ENCODE assay signal across 4 fruit fly cellular contexts in the genomic region with DNA sequence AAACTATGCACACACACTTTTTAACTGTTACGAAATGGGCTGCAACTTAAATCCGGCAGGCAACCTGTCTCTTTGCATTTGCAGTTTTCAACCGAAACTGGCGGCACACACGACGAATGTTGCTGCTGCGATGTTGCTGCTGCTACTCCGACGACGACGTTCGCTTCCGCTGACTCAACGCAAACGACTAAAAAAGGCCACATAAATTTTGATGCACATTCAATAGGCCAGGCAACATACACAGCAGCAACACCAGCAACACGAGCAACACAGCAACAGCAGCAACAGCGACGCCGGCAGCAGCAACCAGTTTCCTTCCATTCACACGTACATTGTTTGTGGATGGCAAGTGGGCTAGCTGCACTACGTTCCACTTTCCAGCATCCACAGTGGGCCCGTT.
TF ChIP-seq lines count a peak whose summit lies in the region.

A gene (minus strand): TSS at position 192 of the 400 bp plus-strand sequence.

- no peak for TF ChIP-seq CTCF in whole organism, embryonic (GFP tag; optimal IDR thresholded peaks at IDR 0.05; lab: Kevin White, UChicago)

TF ChIP-seq in whole organism, embryonic, 481 proteins besides CTCF, POLR2A, EP300 and RAD21 (continues in another document):
- no peak for TF ChIP-seq row (GFP tag; IDR thresholded peaks at IDR 0.05; lab: Robert Waterston, UW)
- TF ChIP-seq Blimp-1 (GFP tag; optimal IDR thresholded peaks at IDR 0.05; lab: Kevin White, UChicago) = no peak
- no peak for TF ChIP-seq cwo (GFP tag; optimal IDR thresholded peaks at IDR 0.05; lab: Kevin White, UChicago)
- TF ChIP-seq CG5180 (GFP tag; optimal IDR thresholded peaks at IDR 0.05; lab: Kevin White, UChicago) = peak; percentile 49
- TF ChIP-seq bbx (GFP tag; IDR thresholded peaks at IDR 0.05; lab: Robert Waterston, UW; ENCODE audit: partially characterized antibody) = peak; percentile 32; the same call in 1 of the 2 replicates
- TF ChIP-seq Awh (GFP tag; IDR thresholded peaks at IDR 0.05; lab: Robert Waterston, UW) = no peak
- 0 out of 3 replicates have a peak, but pooled peaks have one; percentile 39 for TF ChIP-seq CG6175 (GFP tag; IDR thresholded peaks at IDR 0.05; lab: Robert Waterston, UW)
- TF ChIP-seq CG15073 (GFP tag; optimal IDR thresholded peaks at IDR 0.05; lab: Kevin White, UChicago) = no peak
- peak; percentile 98 for TF ChIP-seq CG11504 (tag; optimal IDR thresholded peaks at IDR 0.05; lab: Kevin White, UChicago)
- no peak for TF ChIP-seq CG8359 (GFP tag; optimal IDR thresholded peaks at IDR 0.05; lab: Kevin White, UChicago; ENCODE audit: borderline replicate concordance)
- TF ChIP-seq Deaf1 (tag; optimal IDR thresholded peaks at IDR 0.05; lab: Kevin White, UChicago) = peak; percentile 29
- peak; percentile 57; the same call in 1 of the 3 replicates for TF ChIP-seq ci (GFP tag; IDR thresholded peaks at IDR 0.05; lab: Robert Waterston, UW)
- peak in 1 of 2 experiments; percentile 31 for TF ChIP-seq bsh (GFP tag; optimal IDR thresholded peaks at IDR 0.05; lab: Kevin White, UChicago)
- peak; percentile 66 for TF ChIP-seq Jarid2 (GFP tag; optimal IDR thresholded peaks at IDR 0.05; lab: Kevin White, UChicago)
- peak; percentile 20 for TF ChIP-seq stwl (tag; optimal IDR thresholded peaks at IDR 0.05; lab: Kevin White, UChicago)
- TF ChIP-seq CG2199 (GFP tag; IDR thresholded peaks at IDR 0.05; lab: Robert Waterston, UW) = 0 out of 3 replicates have a peak, but pooled peaks have one; percentile 40
- TF ChIP-seq CG33557 (GFP tag; optimal IDR thresholded peaks at IDR 0.05; lab: Kevin White, UChicago) = no peak
- 0 out of 3 replicates have a peak, but pooled peaks have one; percentile 20 for TF ChIP-seq zen2 (GFP tag; IDR thresholded peaks at IDR 0.05; lab: Robert Waterston, UW; ENCODE audit: partially characterized antibody)
- peak; percentile 49; the same call in 1 of the 2 replicates for TF ChIP-seq chm (GFP tag; IDR thresholded peaks at IDR 0.05; lab: Robert Waterston, UW)

TF ChIP-seq in whole organism, prepupa, 60 proteins besides CTCF, POLR2A, EP300 and RAD21:
- TF ChIP-seq ss (GFP tag; optimal IDR thresholded peaks at IDR 0.05; lab: Kevin White, UChicago) (peak; percentile 7 to 25), CG15336 (GFP tag; IDR thresholded peaks at IDR 0.05; lab: Robert Waterston, UW) (peak; percentile 25; the same call in 1 of the 2 replicates), CG3919 (GFP tag; optimal IDR thresholded peaks at IDR 0.05; lab: Kevin White, UChicago) (peak; percentile 80), Eip78C (GFP tag; lab: Kevin White, UChicago) (peak; percentile 70), net (GFP tag; optimal IDR thresholded peaks at IDR 0.05; lab: Kevin White, UChicago) (peak; percentile 12), OdsH (GFP tag; optimal IDR thresholded peaks at IDR 0.05; lab: Kevin White, UChicago) (no peak), salr (GFP tag; optimal IDR thresholded peaks at IDR 0.05; lab: Kevin White, UChicago) (no peak), CG6808 (GFP tag; optimal IDR thresholded peaks at IDR 0.05; lab: Kevin White, UChicago) (no peak), Lpt (GFP tag; optimal IDR thresholded peaks at IDR 0.05; lab: Kevin White, UChicago) (peak; percentile 71), esn (GFP tag; optimal IDR thresholded peaks at IDR 0.05; lab: Kevin White, UChicago) (peak; percentile 0), CG6163 (GFP tag; IDR thresholded peaks at IDR 0.05; lab: Robert Waterston, UW) (peak; percentile 52; the same call in 1 of the 3 replicates), dsx (GFP tag; optimal IDR thresholded peaks at IDR 0.05; lab: Kevin White, UChicago; ENCODE audit: poor library complexity, severe bottlenecking) (peak; percentile 38), Eip75B (GFP tag; optimal IDR thresholded peaks at IDR 0.05; lab: Kevin White, UChicago) (peak; percentile 1), CG6854 (GFP tag; optimal IDR thresholded peaks at IDR 0.05; lab: Kevin White, UChicago) (peak; percentile 48)

TF ChIP-seq in whole organism, pupa, 21 proteins besides CTCF, POLR2A, EP300 and RAD21:
- TF ChIP-seq CG12605 (GFP tag; IDR thresholded peaks at IDR 0.05; lab: Robert Waterston, UW) = no peak
- no peak for TF ChIP-seq CG14655 (GFP tag; optimal IDR thresholded peaks at IDR 0.05; lab: Kevin White, UChicago)
- TF ChIP-seq Ets98B (GFP tag; IDR thresholded peaks at IDR 0.05; lab: Robert Waterston, UW) = peak; percentile 51; the same call in 1 of the 2 replicates
- TF ChIP-seq CG13204 (GFP tag; optimal IDR thresholded peaks at IDR 0.05; lab: Kevin White, UChicago) = peak; percentile 36
- TF ChIP-seq CG10348 (GFP tag; IDR thresholded peaks at IDR 0.05; lab: Robert Waterston, UW) = no peak
- TF ChIP-seq CG32121 (GFP tag; IDR thresholded peaks at IDR 0.05; lab: Robert Waterston, UW) = no peak
- no peak for TF ChIP-seq CG17806 (tag; optimal IDR thresholded peaks at IDR 0.05; lab: Kevin White, UChicago)
- no peak for TF ChIP-seq CG34367 (tag; optimal IDR thresholded peaks at IDR 0.05; lab: Kevin White, UChicago)
- TF ChIP-seq CG8301 (tag; optimal IDR thresholded peaks at IDR 0.05; lab: Kevin White, UChicago) = no peak
- no peak for TF ChIP-seq CG15710 (tag; optimal IDR thresholded peaks at IDR 0.05; lab: Kevin White, UChicago)
- TF ChIP-seq gl (tag; optimal IDR thresholded peaks at IDR 0.05; lab: Kevin White, UChicago) = no peak
- TF ChIP-seq CG8159 (tag; optimal IDR thresholded peaks at IDR 0.05; lab: Kevin White, UChicago) = no peak
- no peak for TF ChIP-seq D1 (tag; optimal IDR thresholded peaks at IDR 0.05; lab: Kevin White, UChicago)
- TF ChIP-seq rn (GFP tag; IDR thresholded peaks at IDR 0.05; lab: Robert Waterston, UW) = no peak
- peak; percentile 50; the same call in 1 of the 3 replicates for TF ChIP-seq CG4496 (GFP tag; IDR thresholded peaks at IDR 0.05; lab: Robert Waterston, UW)
- TF ChIP-seq CG9948 (tag; optimal IDR thresholded peaks at IDR 0.05; lab: Kevin White, UChicago) = no peak
- peak; percentile 14 for TF ChIP-seq EcR (GFP tag; optimal IDR thresholded peaks at IDR 0.05; lab: Kevin White, UChicago)
- TF ChIP-seq Pif1A (GFP tag; optimal IDR thresholded peaks at IDR 0.05; lab: Kevin White, UChicago) = no peak
- no peak for TF ChIP-seq Pif1B (GFP tag; optimal IDR thresholded peaks at IDR 0.05; lab: Kevin White, UChicago)

TF ChIP-seq in whole organism, wandering third instar larva, 38 proteins besides CTCF, POLR2A, EP300 and RAD21:
- no peak for TF ChIP-seq lola (GFP tag; optimal IDR thresholded peaks at IDR 0.05; lab: Kevin White, UChicago)
- TF ChIP-seq usp (GFP tag; optimal IDR thresholded peaks at IDR 0.05; lab: Kevin White, UChicago) = no peak
- TF ChIP-seq Hr83 (GFP tag; optimal IDR thresholded peaks at IDR 0.05; lab: Kevin White, UChicago; ENCODE audit: poor library complexity, severe bottlenecking) = no peak
- no peak for TF ChIP-seq CG32264 (GFP tag; optimal IDR thresholded peaks at IDR 0.05; lab: Kevin White, UChicago)
- no peak for TF ChIP-seq Hr78 (GFP tag; optimal IDR thresholded peaks at IDR 0.05; lab: Kevin White, UChicago)
- TF ChIP-seq Mio (GFP tag; optimal IDR thresholded peaks at IDR 0.05; lab: Kevin White, UChicago) = no peak
- TF ChIP-seq CrebA (GFP tag; optimal IDR thresholded peaks at IDR 0.05; lab: Kevin White, UChicago; ENCODE audit: borderline replicate concordance) = no peak
- TF ChIP-seq dl (GFP tag; optimal IDR thresholded peaks at IDR 0.05; lab: Kevin White, UChicago; ENCODE audit: insufficient read depth in 1 of 2, partially characterized antibody in 2 of 2) = no peak
- no peak for TF ChIP-seq tai (GFP tag; optimal IDR thresholded peaks at IDR 0.05; lab: Kevin White, UChicago)
- TF ChIP-seq Dif (GFP tag; optimal IDR thresholded peaks at IDR 0.05; lab: Kevin White, UChicago; ENCODE audit: partially characterized antibody) = peak; percentile 39
- TF ChIP-seq Jra (GFP tag; optimal IDR thresholded peaks at IDR 0.05; lab: Kevin White, UChicago) = no peak
- TF ChIP-seq jim (GFP tag; optimal IDR thresholded peaks at IDR 0.05; lab: Kevin White, UChicago) = no peak
- TF ChIP-seq Sp1 (GFP tag; optimal IDR thresholded peaks at IDR 0.05; lab: Kevin White, UChicago) = no peak
- peak; percentile 69 for TF ChIP-seq Vsx2 (GFP tag; optimal IDR thresholded peaks at IDR 0.05; lab: Kevin White, UChicago; ENCODE audit: partially characterized antibody)
